Worm (Caenorhabditis elegans): ENCODE measurements around the gene F49E12.7.
A peak's percentile ranks its signal among the peaks of the same experiment; 100 is the strongest.

F49E12.7 gene

ce11 chrII:8399997-8400396 is 4.1 kb upstream of the F49E12.7 start:
- TF ChIP-seq fos-1 (tag; optimal IDR thresholded peaks at IDR 0.05) = peak; percentile 30
- no peak for TF ChIP-seq R02D3.7 (tag; optimal IDR thresholded peaks at IDR 0.05)
- TF ChIP-seq mbf-1 (tag; optimal IDR thresholded peaks at IDR 0.05) = no peak
- TF ChIP-seq ama-1 (optimal IDR thresholded peaks at IDR 0.05) = no peak

DNA sequence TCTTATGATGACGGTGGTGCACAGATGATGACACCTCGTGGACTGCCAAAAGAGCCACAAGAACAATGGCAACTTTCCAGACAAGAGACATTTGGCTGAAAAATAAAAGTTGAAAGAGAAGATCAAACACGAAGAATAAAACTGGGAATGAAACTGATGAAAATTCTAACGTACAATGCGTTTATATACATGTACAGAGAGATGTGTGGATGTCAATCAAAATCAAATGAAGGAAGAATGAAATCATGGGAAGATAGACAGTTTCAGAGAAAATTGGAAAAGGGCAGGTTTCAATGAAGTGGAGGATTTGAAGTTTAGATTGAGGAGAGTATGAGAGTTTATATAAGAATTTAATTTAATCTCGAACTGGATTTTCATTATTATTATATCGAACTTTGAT is 3.1 kb upstream of the F49E12.7 start, which contains the start of gene dod-23:
TSS of gene dod-23 (minus strand) at position 101 of the 400 bp plus-strand sequence.
- TF ChIP-seq ztf-4 (tag; optimal IDR thresholded peaks at IDR 0.05) (no peak), ztf-1 (GFP tag; conservative IDR thresholded peaks at IDR 0.05) (no peak), egl-27 (tag; optimal IDR thresholded peaks at IDR 0.05) (no peak), gmeb-1 (tag; optimal IDR thresholded peaks at IDR 0.05) (no peak), nhr-129 (tag; optimal IDR thresholded peaks at IDR 0.05) (no peak)

- TF ChIP-seq elt-3 (tag; optimal IDR thresholded peaks at IDR 0.05) (no peak), dmd-4 (tag; optimal IDR thresholded peaks at IDR 0.05) (no peak), nhr-21 (tag; optimal IDR thresholded peaks at IDR 0.05) (no peak), unc-55 (GFP tag; optimal IDR thresholded peaks at IDR 0.05) (no peak), nhr-237 (tag; optimal IDR thresholded peaks at IDR 0.05) (no peak)
Measured at ce11 chrII:8394205-8394604, 1.7 kb downstream of the F49E12.7 start, which contains the start of gene F49E12.8. F49E12.8 (minus strand) TSS chrII:8394305.

DNA sequence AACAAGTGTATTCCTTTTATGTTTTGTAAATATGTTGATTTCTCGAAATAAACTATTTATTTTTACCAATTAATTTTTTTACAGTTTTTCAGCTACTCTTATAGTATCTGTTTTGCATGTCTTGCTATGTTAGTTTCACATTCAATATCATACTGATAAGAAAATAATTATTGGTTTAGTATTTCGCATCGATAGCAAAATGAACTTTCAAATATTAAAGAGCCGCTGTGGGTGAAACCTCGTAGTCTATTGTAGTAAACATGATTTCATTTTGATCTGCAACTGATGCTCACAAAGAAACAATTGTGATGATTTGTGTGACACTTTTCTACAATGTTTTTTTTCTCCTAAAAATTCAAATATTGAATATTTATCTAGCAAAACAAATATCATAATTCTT is 3.7 kb downstream of the F49E12.7 start:
- TF ChIP-seq gmeb-1 (tag; optimal IDR thresholded peaks at IDR 0.05) (no peak), alr-1 (tag; optimal IDR thresholded peaks at IDR 0.05) (no peak), fos-1 (tag; optimal IDR thresholded peaks at IDR 0.05) (peak; percentile 55), blmp-1 (tag; optimal IDR thresholded peaks at IDR 0.05; ENCODE audit: insufficient read depth) (no peak)

- TF ChIP-seq fos-1 (tag; optimal IDR thresholded peaks at IDR 0.05) = peak; percentile 54
- TF ChIP-seq elt-3 (tag; optimal IDR thresholded peaks at IDR 0.05) = no peak
Measured at ce11 chrII:8390751-8391150, 5.2 kb downstream of the F49E12.7 start, which contains the start of gene F49E12.10. F49E12.10 (plus strand) TSS chrII:8391051.

DNA sequence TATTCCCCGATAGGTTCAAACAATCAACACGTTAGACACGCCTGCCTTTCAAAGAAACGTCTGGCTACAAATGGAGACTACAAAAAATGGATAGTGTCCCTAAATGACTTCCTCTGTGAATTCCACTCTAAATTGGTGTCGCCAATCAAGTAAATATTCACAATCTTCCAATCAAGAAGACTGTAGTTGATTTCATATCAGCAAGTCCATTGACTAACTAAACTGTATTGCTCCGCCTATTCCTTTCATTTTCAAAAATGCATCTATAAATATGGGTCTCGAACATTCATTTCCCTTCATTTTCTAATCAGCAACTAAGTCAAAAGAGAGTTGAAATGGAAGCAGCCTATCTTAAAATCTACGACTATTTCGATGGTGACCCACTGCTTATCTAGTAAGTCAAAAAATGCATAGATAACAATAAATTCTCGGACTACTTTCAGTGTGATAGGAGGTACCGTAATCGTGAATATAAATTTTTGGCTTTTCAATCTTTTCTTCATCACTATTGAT is 7.9 kb downstream of the F49E12.7 start, which contains the start of gene drd-1:
TSS of gene drd-1 (plus strand) at position 51 of the 513 bp plus-strand sequence.
- TF ChIP-seq F13H6.1 (tag; optimal IDR thresholded peaks at IDR 0.05) (no peak), mdl-1 (tag; optimal IDR thresholded peaks at IDR 0.05) (no peak), crh-2 (tag; optimal IDR thresholded peaks at IDR 0.05) (peak; percentile 23), skn-1 (tag; optimal IDR thresholded peaks at IDR 0.05) (peak; percentile 22), R02D3.7 (tag; optimal IDR thresholded peaks at IDR 0.05) (no peak), ztf-11 (tag; optimal IDR thresholded peaks at IDR 0.05) (no peak), nhr-129 (tag; optimal IDR thresholded peaks at IDR 0.05) (no peak), elt-1 (tag; optimal IDR thresholded peaks at IDR 0.05) (no peak), sma-9 (GFP tag; optimal IDR thresholded peaks at IDR 0.05) (peak; percentile 69), sma-9 (tag; optimal IDR thresholded peaks at IDR 0.05) (no peak), nhr-11 (tag; optimal IDR thresholded peaks at IDR 0.05) (no peak), nhr-6 (tag; optimal IDR thresholded peaks at IDR 0.05) (no peak), zag-1 (tag; optimal IDR thresholded peaks at IDR 0.05) (no peak), lin-13 (GFP tag; optimal IDR thresholded peaks at IDR 0.05) (no peak), fos-1 (tag; optimal IDR thresholded peaks at IDR 0.05) (peak; percentile 91), sem-4 (tag; optimal IDR thresholded peaks at IDR 0.05) (no peak)

DNA sequence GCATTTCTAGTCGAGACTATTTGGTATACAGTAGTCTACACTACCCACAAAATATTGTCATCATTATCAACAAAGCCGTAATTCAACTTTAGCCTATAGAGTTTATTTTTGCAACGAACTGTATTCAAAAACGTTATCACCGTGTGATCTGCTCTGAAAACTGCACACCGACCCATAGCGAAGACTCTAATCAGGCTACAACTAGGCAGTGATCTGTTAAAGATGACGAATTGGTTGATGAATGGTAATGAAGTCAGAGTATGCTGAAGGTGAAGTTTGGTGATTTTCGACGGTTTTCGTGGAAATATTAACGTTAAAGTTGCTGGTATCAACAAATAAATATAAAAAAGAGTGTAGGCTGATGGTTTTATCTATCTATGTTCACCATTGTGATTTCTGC is 9.0 kb downstream of the F49E12.7 start:
- TF ChIP-seq unc-62 (GFP tag; optimal IDR thresholded peaks at IDR 0.05) (no peak), fos-1 (tag; optimal IDR thresholded peaks at IDR 0.05) (peak; percentile 78), sma-9 (GFP tag; optimal IDR thresholded peaks at IDR 0.05) (peak; percentile 13), sma-9 (tag; optimal IDR thresholded peaks at IDR 0.05) (no peak)
